Worm (Caenorhabditis elegans) whole organism, L2 larva: ENCODE measurements around the gene F41H10.4.

Experiments
- C34F6.9 ChIP-seq: fragments of 150-350 bp; optimal IDR thresholded peaks from 2 replicates; lab custom pipeline; 2014; ENCODE audit warnings: missing biosample characterization, missing genetic modification characterization
- F13H6.1 ChIP-seq: sonication (generic microtip); optimal IDR thresholded peaks from 2 replicates; lab custom pipeline; 2016; ENCODE audit warnings: missing genetic modification characterization, missing compliant biosample characterization
- ZK546.5 ChIP-seq: sonication (generic microtip); optimal IDR thresholded peaks from 2 replicates; lab custom pipeline; 2017; ENCODE audit warnings: missing biosample characterization, missing genetic modification characterization
- alr-1 ChIP-seq: fragments of 150-350 bp; optimal IDR thresholded peaks from 2 replicates; lab custom pipeline; 2014; ENCODE audit warnings: missing biosample characterization, missing genetic modification characterization
- aly-2 ChIP-seq: fragments of 150-350 bp; optimal IDR thresholded peaks from 2 replicates; lab custom pipeline; 2014; ENCODE audit warnings: missing biosample characterization, missing genetic modification characterization
- ama-1 ChIP-seq: fragments of 150-350 bp; optimal IDR thresholded peaks from 2 replicates; lab custom pipeline; 2018; ENCODE audit warnings: inconsistent platforms
- blmp-1 ChIP-seq: sonication (generic microtip); optimal IDR thresholded peaks from 2 replicates; lab custom pipeline; 2017; ENCODE audit warnings: missing genetic modification characterization, mild to moderate bottlenecking, missing compliant biosample characterization, antibody characterized with exemption, moderate library complexity; ENCODE audit not compliant: insufficient read depth
- ceh-82 ChIP-seq: fragments of 150-350 bp; optimal IDR thresholded peaks from 2 replicates; lab custom pipeline; 2014; ENCODE audit warnings: missing biosample characterization, missing genetic modification characterization
- crh-2 ChIP-seq: sonication (generic microtip); optimal IDR thresholded peaks from 2 replicates; lab custom pipeline; 2017; ENCODE audit warnings: missing biosample characterization, missing genetic modification characterization
- elt-1 ChIP-seq: fragments of 150-350 bp; optimal IDR thresholded peaks from 2 replicates; lab custom pipeline; 2014; ENCODE audit warnings: missing biosample characterization, missing genetic modification characterization
- elt-3 ChIP-seq: sonication (generic microtip); optimal IDR thresholded peaks from 2 replicates; lab custom pipeline; 2017; ENCODE audit warnings: missing biosample characterization, missing genetic modification characterization
- lin-11 ChIP-seq: fragments of 150-350 bp; sonication (generic microtip); optimal IDR thresholded peaks from 2 replicates; lab custom pipeline; 2014; ENCODE audit warnings: missing biosample characterization, missing genetic modification characterization, inconsistent platforms, mixed read lengths
- lin-13 ChIP-seq: fragments of 150-350 bp; optimal IDR thresholded peaks from 2 replicates; lab custom pipeline; 2014; ENCODE audit warnings: missing biosample characterization, missing genetic modification reagents, missing genetic modification characterization
- lin-39 ChIP-seq: fragments of 150-350 bp; optimal IDR thresholded peaks from 2 replicates; lab custom pipeline; 2014; ENCODE audit warnings: missing biosample characterization, missing genetic modification reagents, missing genetic modification characterization
- lsy-2 ChIP-seq, 2 experiments: fragments of 150-350 bp in 1 of 2; sonication (generic microtip) in 1 of 2; optimal IDR thresholded peaks; 2 replicates each; lab custom pipeline; 2014 to 2017; ENCODE audit warnings: missing biosample characterization in 2 of 2, missing genetic modification characterization in 2 of 2
- mbf-1 ChIP-seq: sonication (generic microtip); optimal IDR thresholded peaks from 2 replicates; lab custom pipeline; 2017; ENCODE audit warnings: missing biosample characterization, missing genetic modification characterization
- mdl-1 ChIP-seq, 2 experiments: fragments of 150-350 bp in 1 of 2; sonication (generic microtip) in 1 of 2; optimal IDR thresholded peaks; 2 replicates each; lab custom pipeline; 2017; ENCODE audit warnings: missing biosample characterization in 2 of 2, missing genetic modification characterization in 2 of 2
- nhr-10 ChIP-seq: sonication (generic microtip); optimal IDR thresholded peaks from 2 replicates; lab custom pipeline; 2017; ENCODE audit warnings: missing biosample characterization, missing genetic modification characterization
- nhr-11 ChIP-seq: fragments of 150-350 bp; optimal IDR thresholded peaks from 2 replicates; lab custom pipeline; 2014; ENCODE audit warnings: missing biosample characterization, missing genetic modification characterization
- nhr-129 ChIP-seq: fragments of 150-350 bp; optimal IDR thresholded peaks from 2 replicates; lab custom pipeline; 2014; ENCODE audit warnings: missing biosample characterization, missing genetic modification characterization
- nhr-21 ChIP-seq: fragments of 150-350 bp; optimal IDR thresholded peaks from 2 replicates; lab custom pipeline; 2014; ENCODE audit warnings: missing biosample characterization, missing genetic modification characterization
- nhr-23 ChIP-seq: fragments of 150-350 bp; optimal IDR thresholded peaks from 2 replicates; lab custom pipeline; 2014; ENCODE audit warnings: missing biosample characterization, missing genetic modification reagents, missing genetic modification characterization
- nhr-237 ChIP-seq: fragments of 150-350 bp; optimal IDR thresholded peaks from 2 replicates; lab custom pipeline; 2014; ENCODE audit warnings: missing biosample characterization, missing genetic modification characterization
- nhr-25 ChIP-seq: fragments of 150-350 bp; sonication (generic microtip); optimal IDR thresholded peaks from 3 replicates; lab custom pipeline; 2014; ENCODE audit warnings: missing biosample characterization, missing genetic modification characterization
- nhr-6 ChIP-seq: fragments of 150-350 bp; optimal IDR thresholded peaks from 2 replicates; lab custom pipeline; 2014; ENCODE audit warnings: missing biosample characterization, missing genetic modification characterization
- peb-1 ChIP-seq: fragments of 150-350 bp; optimal IDR thresholded peaks from 2 replicates; lab custom pipeline; 2014; ENCODE audit warnings: missing biosample characterization, missing genetic modification characterization
- sma-3 ChIP-seq: sonication (generic microtip); optimal IDR thresholded peaks from 2 replicates; lab custom pipeline; 2016; ENCODE audit warnings: missing genetic modification reagents, missing genetic modification characterization, missing compliant biosample characterization
- sma-9 ChIP-seq, 2 experiments: fragments of 150-350 bp in 1 of 2; sonication (generic microtip) in 1 of 2; optimal IDR thresholded peaks; 2 replicates each; lab custom pipeline; 2014 to 2016; ENCODE audit warnings: missing genetic modification characterization in 2 of 2, mild to moderate bottlenecking in 1 of 2, missing biosample characterization in 1 of 2, missing compliant biosample characterization in 1 of 2, missing genetic modification reagents in 1 of 2, moderate library complexity in 1 of 2
- snpc-4 ChIP-seq: fragments of 150-350 bp; optimal IDR thresholded peaks from 2 replicates; lab custom pipeline; 2014; ENCODE audit warnings: missing biosample characterization, missing genetic modification characterization
- unc-55 ChIP-seq: fragments of 150-350 bp; sonication (generic microtip); optimal IDR thresholded peaks from 3 replicates; lab custom pipeline; 2014; ENCODE audit warnings: missing biosample characterization, missing genetic modification reagents, missing genetic modification characterization
- zag-1 ChIP-seq: fragments of 150-350 bp; optimal IDR thresholded peaks from 2 replicates; lab custom pipeline; 2014; ENCODE audit warnings: missing biosample characterization, missing genetic modification characterization
- ztf-1 ChIP-seq: fragments of 200-800 bp; sonication (Bioruptor generic); conservative IDR thresholded peaks from 2 replicates; pipeline ENCODE4 v1.3.6; 2022; ENCODE audit warnings: missing genetic modification characterization, missing compliant biosample characterization

F41H10.4 gene

DNA sequence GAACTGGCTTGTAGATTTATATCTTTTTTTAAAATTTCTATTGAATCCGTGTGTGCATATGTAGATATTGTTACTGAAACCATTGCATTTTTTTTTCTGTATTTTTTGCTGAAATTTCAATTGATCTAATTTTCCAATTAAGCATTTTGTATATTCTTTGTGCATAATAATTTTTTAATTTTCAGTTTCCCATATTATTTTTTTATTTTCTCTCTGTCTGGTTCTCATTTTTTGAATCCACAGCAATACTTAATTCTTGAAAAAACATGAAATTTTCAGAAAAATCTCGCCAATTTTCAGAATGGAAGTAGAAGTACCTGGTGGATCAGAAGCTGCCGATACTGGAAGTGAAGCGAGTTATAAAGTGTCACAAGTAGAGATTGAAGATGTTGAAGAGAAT lies 2.2 kb downstream of the F41H10.4 start, which contains the start of gene sand-1:
sand-1 (plus strand) TSS at position 301 of the 400 bp plus-strand sequence.
- TF ChIP-seq nhr-21 (tag; lab: Kevin White, UChicago) (no peak), nhr-129 (tag; lab: Kevin White, UChicago) (no peak), alr-1 (no peak), lin-13 (GFP tag; lab: Kevin White, UChicago) (no peak), F13H6.1 (tag; lab: Kevin White, UChicago) (no peak), aly-2 (tag; lab: Kevin White, UChicago) (no peak), nhr-6 (no peak), lin-39 (no peak), elt-1 (no peak), nhr-10 (tag; lab: Kevin White, UChicago) (no peak), crh-2 (tag; lab: Kevin White, UChicago) (no peak), lin-11 (tag; lab: Kevin White, UChicago) (no peak), mdl-1 (tag; optimal IDR thresholded peaks at IDR 0.05; lab: Kevin White, UChicago) (no peak), peb-1 (tag; lab: Kevin White, UChicago) (no peak), mbf-1 (tag; lab: Kevin White, UChicago) (no peak), nhr-11 (tag; lab: Kevin White, UChicago) (no peak)

ce11 chrIV:5367899-5368298 lies 3.5 kb downstream of the F41H10.4 start:
- TF ChIP-seq ZK546.5 (tag; lab: Kevin White, UChicago) (no peak), nhr-6 (no peak), snpc-4 (tag; lab: Kevin White, UChicago) (no peak)

ce11 chrIV:5368860-5369259 lies 4.5 kb downstream of the F41H10.4 start:
- TF ChIP-seq sma-9 (GFP tag; optimal IDR thresholded peaks at IDR 0.05; lab: Kevin White, UChicago) (peak; percentile 11), sma-9 (tag; optimal IDR thresholded peaks at IDR 0.05; lab: Kevin White, UChicago) (no peak), nhr-237 (no peak), snpc-4 (tag; lab: Kevin White, UChicago) (peak; percentile 37), lsy-2 (tag; optimal IDR thresholded peaks at IDR 0.05; lab: Kevin White, UChicago) (peak in 1 of 2 experiments; percentile 45), nhr-23 (tag; lab: Kevin White, UChicago) (no peak), sma-3 (GFP tag; lab: Kevin White, UChicago) (no peak), unc-55 (GFP tag; lab: Kevin White, UChicago) (peak; percentile 52), C34F6.9 (tag; lab: Kevin White, UChicago) (peak; percentile 63), nhr-11 (tag; lab: Kevin White, UChicago) (no peak), F13H6.1 (tag; lab: Kevin White, UChicago) (peak; percentile 29), nhr-25 (tag; lab: Kevin White, UChicago) (peak; percentile 20), crh-2 (tag; lab: Kevin White, UChicago) (peak; percentile 34), ama-1 (lab: Kevin White, UChicago) (no peak), blmp-1 (tag; lab: Kevin White, UChicago) (no peak), nhr-10 (tag; lab: Kevin White, UChicago) (no peak), nhr-129 (tag; lab: Kevin White, UChicago) (peak; percentile 50)

ce11 chrIV:5369414-5369813 lies 5.1 kb downstream of the F41H10.4 start, which contains the start of gene F41H10.3:
Gene F41H10.3 (plus strand): TSS chrIV:5369801.
- no peak for TF ChIP-seq ztf-1 (GFP tag; lab: Robert Waterston, UW)
- TF ChIP-seq crh-2 (tag; lab: Kevin White, UChicago): no peak
- TF ChIP-seq C34F6.9 (tag; lab: Kevin White, UChicago): peak; percentile 2
- TF ChIP-seq F13H6.1 (tag; lab: Kevin White, UChicago): no peak
- TF ChIP-seq snpc-4 (tag; lab: Kevin White, UChicago): no peak
- no peak for TF ChIP-seq nhr-21 (tag; lab: Kevin White, UChicago)
- no peak for TF ChIP-seq ceh-82 (tag; lab: Kevin White, UChicago)

ce11 chrIV:5370914-5371313 lies 6.6 kb downstream of the F41H10.4 start:
- TF ChIP-seq blmp-1 (tag; lab: Kevin White, UChicago) (no peak), zag-1 (tag; lab: Kevin White, UChicago) (no peak), elt-3 (tag; lab: Kevin White, UChicago) (no peak), unc-55 (GFP tag; lab: Kevin White, UChicago) (peak; percentile 53), lsy-2 (tag; optimal IDR thresholded peaks at IDR 0.05; lab: Kevin White, UChicago) (peak in 1 of 2 experiments; percentile 26)
